Worm (Caenorhabditis elegans): ENCODE results near the gene unc-60.

unc-60 gene

DNA sequence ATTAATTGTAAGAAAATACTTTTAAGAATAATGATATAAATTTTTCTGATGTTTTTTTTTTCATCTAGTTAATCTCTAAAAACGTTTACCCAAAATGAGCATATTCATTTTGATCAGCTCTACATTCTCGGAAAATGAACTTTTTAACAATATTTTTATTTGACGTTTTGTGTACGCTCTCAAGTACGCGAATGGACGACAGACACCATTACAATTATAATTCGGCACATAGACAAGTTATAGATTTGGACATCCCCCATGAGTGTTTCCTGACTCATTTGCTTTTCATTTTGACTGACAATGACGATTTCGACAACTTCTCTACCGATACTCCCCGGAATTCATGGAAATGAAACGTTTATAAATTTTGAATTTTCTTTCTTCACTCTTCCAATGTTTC lies 24.3 kb downstream of the unc-60 start, which contains the start of gene sru-27:
sru-27 (plus strand) TSS at position 301 of the 400 bp plus-strand sequence.
- TF ChIP-seq attf-5 (GFP tag; optimal IDR thresholded peaks at IDR 0.05) (no peak), chd-7 (tag; optimal IDR thresholded peaks at IDR 0.05) (no peak), lin-40 (tag; optimal IDR thresholded peaks at IDR 0.05) (no peak), nfyb-1 (GFP tag; IDR thresholded peaks at IDR 0.05) (no peak), atf-7 (tag; optimal IDR thresholded peaks at IDR 0.05) (no peak), egrh-3 (GFP tag; IDR thresholded peaks at IDR 0.05) (no peak), zfh-2 (GFP tag; conservative IDR thresholded peaks at IDR 0.05) (no peak), hmg-1.2 (GFP tag; IDR thresholded peaks at IDR 0.05) (no peak), cebp-2 (GFP tag; IDR thresholded peaks at IDR 0.05) (no peak), B0261.1 (tag; optimal IDR thresholded peaks at IDR 0.05) (no peak), madf-10 (tag; optimal IDR thresholded peaks at IDR 0.05) (no peak), rpc-1 (optimal IDR thresholded peaks at IDR 0.05) (no peak), rpc-1 (tag; optimal IDR thresholded peaks at IDR 0.05) (no peak), Y53G8AR.9 (GFP tag; conservative IDR thresholded peaks at IDR 0.05) (no peak), madf-6 (GFP tag; IDR thresholded peaks at IDR 0.05) (no peak), nhr-179 (tag; optimal IDR thresholded peaks at IDR 0.05) (no peak), F39B2.1 (GFP tag; IDR thresholded peaks at IDR 0.05) (no peak)

DNA sequence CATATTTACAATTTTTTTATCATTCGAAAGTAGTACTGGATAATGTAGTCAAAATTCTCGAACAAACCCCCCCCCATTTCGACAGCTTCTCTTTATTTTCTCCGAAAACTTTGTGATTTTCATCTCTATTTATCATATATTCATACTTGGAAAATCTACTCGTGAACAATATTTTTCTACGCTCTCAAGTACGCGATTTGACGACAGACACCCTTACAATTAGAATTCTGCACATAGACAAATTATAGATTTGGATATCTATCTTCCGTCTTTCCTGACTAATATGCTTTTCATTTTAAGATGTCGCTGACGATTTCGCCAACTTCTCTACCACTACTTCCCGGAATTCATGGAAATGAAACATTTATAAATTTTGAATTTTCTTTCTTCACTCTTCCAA lies 31.1 kb downstream of the unc-60 start, which contains the start of gene sru-28:
sru-28 (plus strand) TSS at position 301 of the 400 bp plus-strand sequence.
- no peak for TF ChIP-seq F52B5.7 (tag; optimal IDR thresholded peaks at IDR 0.05)

DNA sequence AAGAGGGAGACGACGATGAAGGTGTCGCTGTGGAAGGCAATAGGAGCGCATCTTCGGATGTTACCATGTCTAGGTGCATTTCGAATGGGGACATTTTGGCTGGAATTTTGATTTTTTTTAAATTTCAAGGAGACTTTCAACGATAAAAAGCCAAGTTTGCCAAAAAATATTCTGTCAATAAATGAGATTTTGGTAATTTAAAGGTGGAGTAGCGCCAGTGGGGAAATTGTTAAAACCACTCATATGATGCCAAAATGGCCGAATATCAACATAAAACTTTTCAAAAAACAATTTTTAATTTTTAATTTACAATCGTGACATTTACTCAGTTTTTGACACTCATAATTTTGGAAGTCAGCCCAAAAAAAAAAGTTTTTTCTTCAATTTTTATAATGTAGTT lies 36.7 kb downstream of the unc-60 start, which contains the start of gene nhr-260:
nhr-260 (minus strand) TSS at position 101 of the 400 bp plus-strand sequence.
- TF ChIP-seq sdz-38 (tag; optimal IDR thresholded peaks at IDR 0.05) (no peak), nhr-80 (tag; optimal IDR thresholded peaks at IDR 0.05) (no peak), pha-4 (tag; optimal IDR thresholded peaks at IDR 0.05) (no peak), efl-1 (GFP tag; optimal IDR thresholded peaks at IDR 0.05) (no peak), ztf-22 (GFP tag; optimal IDR thresholded peaks at IDR 0.05) (no peak), athp-1 (tag; optimal IDR thresholded peaks at IDR 0.05) (no peak), Y53G8AR.9 (GFP tag; conservative IDR thresholded peaks at IDR 0.05) (no peak), ccch-3 (GFP tag; optimal IDR thresholded peaks at IDR 0.05) (no peak), bed-1 (GFP tag; IDR thresholded peaks at IDR 0.05) (no peak), F57A8.1 (GFP tag; optimal IDR thresholded peaks at IDR 0.05) (no peak)

DNA sequence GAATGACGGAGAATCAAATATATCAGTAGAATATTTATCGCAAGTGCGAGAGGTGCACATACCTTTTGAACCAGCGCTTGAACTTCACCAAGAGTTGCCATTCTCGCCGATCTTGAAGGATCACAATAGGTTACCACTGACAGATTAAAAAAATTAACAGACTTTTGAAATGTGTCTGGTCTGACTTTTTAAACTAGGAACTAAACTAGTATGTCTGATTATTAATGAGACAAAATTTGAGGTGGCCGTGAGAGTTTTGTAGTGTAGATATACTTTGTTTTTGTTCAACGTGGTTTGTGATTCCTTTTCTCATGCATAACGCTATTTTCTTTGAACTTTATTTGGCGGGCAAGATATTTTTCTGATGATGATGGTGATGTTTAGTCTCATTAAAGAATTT lies 47.0 kb downstream of the unc-60 start, which contains the start of gene str-240:
str-240 (minus strand) TSS at position 101 of the 400 bp plus-strand sequence.
- TF ChIP-seq dpff-1 (tag; optimal IDR thresholded peaks at IDR 0.05), result no peak
- TF ChIP-seq K12H6.12 (tag; optimal IDR thresholded peaks at IDR 0.05), result no peak
- TF ChIP-seq die-1 (tag; optimal IDR thresholded peaks at IDR 0.05), result no peak
- no peak for TF ChIP-seq ztf-26 (tag; optimal IDR thresholded peaks at IDR 0.05)
- no peak for TF ChIP-seq snpc-4 (GFP tag; optimal IDR thresholded peaks at IDR 0.05)
- TF ChIP-seq snpc-4 (tag; optimal IDR thresholded peaks at IDR 0.05), result no peak
- TF ChIP-seq madf-10 (tag; optimal IDR thresholded peaks at IDR 0.05), result no peak
- TF ChIP-seq cebp-2 (GFP tag; IDR thresholded peaks at IDR 0.05), result no peak
- TF ChIP-seq tbx-9 (tag; optimal IDR thresholded peaks at IDR 0.05; ENCODE audit: borderline replicate concordance), result no peak
- no peak for TF ChIP-seq unc-130 (GFP tag; optimal IDR thresholded peaks at IDR 0.05)

DNA sequence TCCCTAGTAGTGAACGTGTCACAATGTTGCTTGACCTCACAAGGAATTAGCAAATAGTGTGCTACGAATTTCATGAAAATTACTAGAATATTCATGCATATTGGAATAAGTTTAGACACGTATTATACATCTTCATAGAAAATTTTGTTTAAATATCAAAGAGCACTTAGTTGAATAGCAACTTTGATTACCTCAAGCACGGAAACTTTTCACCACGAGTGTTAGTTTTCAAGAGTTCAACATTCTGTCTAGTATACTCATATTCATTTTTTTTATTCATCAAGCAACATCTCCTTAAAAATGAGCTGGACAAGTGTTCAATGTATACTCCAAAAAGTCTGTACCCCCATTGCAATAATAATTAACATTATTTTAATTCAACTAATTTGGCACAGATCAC lies 47.6 kb downstream of the unc-60 start, which contains the start of gene str-243:
str-243 (plus strand) TSS at position 301 of the 400 bp plus-strand sequence.
- TF ChIP-seq dox-1 (GFP tag; IDR thresholded peaks at IDR 0.05) (no peak), gei-17 (GFP tag; optimal IDR thresholded peaks at IDR 0.05) (no peak)

All from whole organism, young adult.